Worm (Caenorhabditis elegans) whole organism, late embryonic: Measurements from ENCODE around the gene EEED8.4.
A peak's percentile ranks its signal among the peaks of the same experiment; 100 is the strongest.

Source experiments
- ama-1 ChIP-seq: fragments of 150-350 bp; optimal IDR thresholded peaks from 2 replicates; lab custom pipeline; 2014
- ceh-14 ChIP-seq: sonication (generic microtip); optimal IDR thresholded peaks from 2 replicates; lab custom pipeline; 2016; ENCODE audit warnings: missing genotype, missing genetic modification characterization, missing compliant biosample characterization
- fax-1 ChIP-seq: sonication (generic microtip); optimal IDR thresholded peaks from 2 replicates; lab custom pipeline; 2016; ENCODE audit warnings: missing genotype, missing genetic modification characterization, missing compliant biosample characterization
- fkh-10 ChIP-seq: fragments of 150-350 bp; optimal IDR thresholded peaks from 2 replicates; lab custom pipeline; 2014; ENCODE audit warnings: missing biosample characterization, missing genetic modification reagents, missing genetic modification characterization
- hlh-13 ChIP-seq: fragments of 200-800 bp; sonication (Bioruptor generic); optimal IDR thresholded peaks from 2 replicates; lab custom pipeline; 2018; ENCODE audit warnings: mild to moderate bottlenecking, missing genetic modification characterization, missing compliant biosample characterization
- lin-11 ChIP-seq: fragments of 200-800 bp; sonication (Bioruptor generic); optimal IDR thresholded peaks from 2 replicates; lab custom pipeline; 2018; ENCODE audit warnings: mild to moderate bottlenecking, missing genetic modification characterization, missing compliant biosample characterization
- nfya-1 ChIP-seq: sonication (generic microtip); optimal IDR thresholded peaks from 2 replicates; lab custom pipeline; 2017; ENCODE audit warnings: missing genetic modification characterization, mild to moderate bottlenecking, missing compliant biosample characterization, antibody characterized with exemption, moderate library complexity
- pat-9 ChIP-seq: fragments of 200-800 bp; sonication (Bioruptor generic); optimal IDR thresholded peaks from 2 replicates; lab custom pipeline; 2018; ENCODE audit warnings: mild to moderate bottlenecking, missing genetic modification characterization, moderate library complexity, missing compliant biosample characterization
- pqm-1 ChIP-seq: sonication (generic microtip); optimal IDR thresholded peaks from 2 replicates; lab custom pipeline; 2016; ENCODE audit warnings: missing genetic modification characterization, missing compliant biosample characterization
- rnt-1 ChIP-seq: sonication (generic microtip); optimal IDR thresholded peaks from 2 replicates; lab custom pipeline; 2016; ENCODE audit warnings: missing genetic modification characterization, missing compliant biosample characterization
- unc-86 ChIP-seq: sonication (generic microtip); optimal IDR thresholded peaks from 2 replicates; lab custom pipeline; 2016; ENCODE audit warnings: missing genetic modification characterization, missing compliant biosample characterization
- ztf-16 ChIP-seq: sonication (generic microtip); optimal IDR thresholded peaks from 2 replicates; lab custom pipeline; 2017; ENCODE audit warnings: missing genetic modification characterization, missing compliant biosample characterization

DNA sequence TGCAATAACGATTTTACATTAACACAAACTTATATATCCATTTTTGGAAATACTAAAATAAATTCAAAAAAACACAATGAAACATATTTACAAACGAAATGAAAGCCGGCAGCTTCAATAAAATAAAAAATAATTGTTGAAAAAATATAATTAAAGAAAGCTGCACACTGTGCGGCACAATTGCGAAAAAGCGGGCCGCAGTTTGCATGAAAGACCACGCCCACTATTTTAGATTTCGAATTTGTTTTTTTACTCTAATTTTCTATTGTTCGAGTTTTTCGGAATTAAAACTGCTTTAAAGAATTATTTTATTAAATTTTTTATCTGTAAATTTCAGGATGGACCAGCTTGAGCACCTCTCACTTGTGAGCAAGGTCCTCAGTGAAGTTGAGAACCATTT lies 9.9 kb upstream of the EEED8.4 start, which contains the start of gene mog-5:
- peak; percentile 26 for TF ChIP-seq unc-86 (tag; lab: Kevin White, UChicago)
- TF ChIP-seq hlh-13 (GFP tag; lab: Kevin White, UChicago): no peak
- TF ChIP-seq ceh-14 (tag; lab: Kevin White, UChicago): peak; percentile 43
- TF ChIP-seq pqm-1 (tag; lab: Kevin White, UChicago): no peak
- TF ChIP-seq ama-1 (lab: Kevin White, UChicago): no peak
- no peak for TF ChIP-seq fkh-10
- peak; percentile 30 for TF ChIP-seq ztf-16 (tag; lab: Kevin White, UChicago)
- TF ChIP-seq fax-1: peak; percentile 14
- TF ChIP-seq lin-11: peak; percentile 36
- peak; percentile 32 for TF ChIP-seq nfya-1 (tag; lab: Kevin White, UChicago)
- peak; percentile 30 for TF ChIP-seq pat-9 (tag; lab: Kevin White, UChicago)
- TF ChIP-seq rnt-1: no peak
